Worm (Caenorhabditis elegans) whole organism, young adult: ENCODE results near the gene fbxa-28.
"Not testable (repeated sequence)": the region's sequence is repeated elsewhere in the genome, so short reads cannot be mapped to it uniquely, and the experiment has no call there.

Experiments used
- F39B2.1 ChIP-seq: fragments of 200-800 bp; sonication (Bioruptor generic); IDR thresholded peaks from 2 replicates; pipeline ENCODE4 v1.3.6; 2022; ENCODE audit warnings: missing genetic modification reagents, missing genetic modification characterization, missing compliant biosample characterization
- egl-44 ChIP-seq: fragments of 200-800 bp; sonication (Bioruptor generic); IDR thresholded peaks from 2 replicates; pipeline ENCODE4 v1.3.6; 2022; ENCODE audit warnings: missing genetic modification reagents, missing genetic modification characterization, missing compliant biosample characterization
- hmg-1.2 ChIP-seq: fragments of 200-800 bp; sonication (Bioruptor generic); IDR thresholded peaks from 2 replicates; pipeline ENCODE4 v1.3.6; 2022; ENCODE audit warnings: missing genetic modification reagents, missing genetic modification characterization, missing compliant biosample characterization
- madf-8 ChIP-seq: fragments of 200-800 bp; sonication (Bioruptor generic); conservative IDR thresholded peaks from 2 replicates; pipeline ENCODE4 v1.3.6; 2022; ENCODE audit warnings: missing genetic modification reagents, missing genetic modification characterization, missing compliant biosample characterization
- nfya-2 ChIP-seq: fragments of 200-800 bp; sonication (Bioruptor generic); IDR thresholded peaks from 2 replicates; pipeline ENCODE4 v1.3.6; 2022; ENCODE audit warnings: missing genetic modification reagents, missing genetic modification characterization, missing compliant biosample characterization
- nhr-120 ChIP-seq: fragments of 200-800 bp; sonication (Bioruptor generic); IDR thresholded peaks from 2 replicates; pipeline ENCODE4 v1.3.6; 2022; ENCODE audit warnings: missing genetic modification characterization, missing compliant biosample characterization

DNA sequence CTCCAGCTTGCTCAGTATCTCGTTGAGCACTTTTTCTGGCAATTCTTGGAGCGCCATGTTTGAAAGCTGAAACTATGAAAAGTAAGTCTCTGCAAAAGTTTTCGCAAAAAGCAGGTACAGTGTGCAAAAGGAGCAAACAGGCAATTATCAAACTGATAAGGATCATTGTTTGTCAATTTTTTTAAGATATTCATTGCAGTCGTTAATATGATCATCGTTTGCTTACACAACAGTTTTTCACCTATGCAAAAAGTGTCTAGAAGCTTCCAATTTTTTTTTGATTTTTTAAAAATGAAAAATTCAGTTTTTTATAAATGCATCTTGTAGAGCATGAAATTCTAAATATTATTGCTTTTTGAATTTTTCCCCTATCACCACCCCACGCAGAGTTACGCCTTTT, 39.3 kb upstream of the fbxa-28 start, which contains the start of gene fbxa-78:
- not testable (repeated sequence) for TF ChIP-seq F39B2.1 (GFP tag; lab: Robert Waterston, UW); egl-44 (GFP tag; lab: Robert Waterston, UW); madf-8 (GFP tag; lab: Robert Waterston, UW); nhr-120 (GFP tag; lab: Robert Waterston, UW); nfya-2 (GFP tag; lab: Robert Waterston, UW); hmg-1.2
